Fruit fly (Drosophila melanogaster) whole organism, embryonic: ENCODE results near the gene CG6966.
A peak's percentile ranks its signal among the peaks of the same experiment; 100 is the strongest.

Experiments used
- Atf6 ChIP-seq: fragments of 200-800 bp; sonication (Bioruptor generic); IDR thresholded peaks from 2 replicates; pipeline ENCODE4 v1.3.6; 2022; ENCODE audit warnings: missing biosample characterization, missing genetic modification characterization
- CG10321 ChIP-seq: fragments of 200-800 bp; sonication (Bioruptor generic); IDR thresholded peaks from 2 replicates; pipeline ENCODE4 v1.3.6; 2022; ENCODE audit warnings: missing biosample characterization, missing genetic modification characterization
- CG10462 ChIP-seq: fragments of 200-800 bp; sonication (Bioruptor generic); optimal IDR thresholded peaks from 2 replicates; lab custom pipeline; 2016; ENCODE audit warnings: missing biosample characterization, missing genetic modification characterization
- CG13775 ChIP-seq: fragments of 200-800 bp; sonication (Bioruptor generic); optimal IDR thresholded peaks from 3 replicates; lab custom pipeline; 2017; ENCODE audit warnings: missing biosample characterization, mild to moderate bottlenecking, missing genetic modification characterization
- CG14441 ChIP-seq: fragments of 200-800 bp; sonication (Bioruptor generic); IDR thresholded peaks from 2 replicates; pipeline ENCODE4 v1.3.6; 2022; ENCODE audit warnings: missing biosample characterization, missing genetic modification characterization
- CG1602 ChIP-seq: fragments of 200-800 bp; sonication (Bioruptor generic); optimal IDR thresholded peaks from 3 replicates; lab custom pipeline; 2016; ENCODE audit warnings: missing biosample characterization, missing genetic modification characterization
- CG1603 ChIP-seq: fragments of 200-800 bp; sonication (Bioruptor generic); optimal IDR thresholded peaks from 2 replicates; lab custom pipeline; 2019; ENCODE audit warnings: missing biosample characterization, mild to moderate bottlenecking, missing genetic modification characterization, moderate library complexity
- CG16779 ChIP-seq: fragments of 200-800 bp; sonication (Bioruptor generic); IDR thresholded peaks from 2 replicates; pipeline ENCODE4 v1.3.6; 2022; ENCODE audit warnings: missing biosample characterization, missing genetic modification characterization
- CG16863 ChIP-seq: fragments of 200-800 bp; sonication (Bioruptor generic); optimal IDR thresholded peaks from 3 replicates; lab custom pipeline; 2016; ENCODE audit warnings: missing biosample characterization, missing genetic modification characterization
- CG2678 ChIP-seq: fragments of 200-800 bp; sonication (Bioruptor generic); optimal IDR thresholded peaks from 3 replicates; lab custom pipeline; 2019; ENCODE audit warnings: missing biosample characterization, mild to moderate bottlenecking, missing genetic modification characterization, moderate library complexity
- CG30020 ChIP-seq: fragments of 200-800 bp; optimal IDR thresholded peaks from 2 replicates; lab custom pipeline; 2019; ENCODE audit warnings: missing biosample characterization, mild to moderate bottlenecking, missing genetic modification characterization, moderate library complexity
- CG31224 ChIP-seq: fragments of 200-800 bp; sonication (Bioruptor generic); IDR thresholded peaks from 2 replicates; pipeline ENCODE4 v1.3.6; 2022; ENCODE audit warnings: missing biosample characterization, missing genetic modification characterization
- CG33557 ChIP-seq: fragments of 200-800 bp; sonication (Bioruptor generic); optimal IDR thresholded peaks from 2 replicates; lab custom pipeline; 2019; ENCODE audit warnings: missing biosample characterization, mild to moderate bottlenecking, missing genetic modification characterization, moderate library complexity
- CG4328 ChIP-seq: fragments of 200-800 bp; sonication (Bioruptor generic); optimal IDR thresholded peaks from 3 replicates; lab custom pipeline; 2017; ENCODE audit warnings: missing biosample characterization, missing genetic modification reagents, missing genetic modification characterization
- CG43689 ChIP-seq: fragments of 200-800 bp; sonication (Bioruptor generic); IDR thresholded peaks from 2 replicates; pipeline ENCODE4 v1.3.6; 2022; ENCODE audit warnings: missing biosample characterization, missing genetic modification characterization
- CG7745 ChIP-seq: fragments of 200-800 bp; sonication (Bioruptor generic); optimal IDR thresholded peaks from 2 replicates; lab custom pipeline; 2018; ENCODE audit warnings: missing biosample characterization, mild to moderate bottlenecking, missing genetic modification characterization, moderate library complexity
- CG7839 ChIP-seq: fragments of 200-800 bp; sonication (Bioruptor generic); optimal IDR thresholded peaks from 3 replicates; lab custom pipeline; 2018; ENCODE audit warnings: missing biosample characterization, mild to moderate bottlenecking, missing genetic modification characterization, moderate library complexity
- CG8359 ChIP-seq: fragments of 200-800 bp; sonication (Bioruptor generic); optimal IDR thresholded peaks from 2 replicates; lab custom pipeline; 2017; ENCODE audit warnings: missing biosample characterization, mild to moderate bottlenecking, missing genetic modification characterization, borderline replicate concordance
- CG9817 ChIP-seq: fragments of 200-800 bp; sonication (Bioruptor generic); optimal IDR thresholded peaks from 2 replicates; lab custom pipeline; 2018; ENCODE audit warnings: missing biosample characterization, mild to moderate bottlenecking, missing genetic modification characterization, moderate library complexity
- Camta ChIP-seq: fragments of 200-800 bp; sonication (Bioruptor generic); optimal IDR thresholded peaks from 2 replicates; lab custom pipeline; 2016; ENCODE audit warnings: missing biosample characterization, missing genetic modification characterization
- CoRest ChIP-seq: fragments of 200-800 bp; sonication (Bioruptor generic); optimal IDR thresholded peaks from 3 replicates; lab custom pipeline; 2018; ENCODE audit warnings: missing biosample characterization, mild to moderate bottlenecking, missing genetic modification characterization, moderate library complexity
- D ChIP-seq, 2 experiments: fragments of 200-800 bp in 1 of 2; fragments of >200 bp in 1 of 2; sonication (Bioruptor generic) in 1 of 2; optimal IDR thresholded peaks; 2 replicates in 1 of 2; 3 replicates in 1 of 2; lab custom pipeline; 2017; ENCODE audit warnings: mild to moderate bottlenecking in 1 of 2, missing biosample characterization in 1 of 2, missing genetic modification characterization in 1 of 2, missing genetic modification reagents in 1 of 2
- Ets65A ChIP-seq: fragments of 200-800 bp; sonication (Bioruptor generic); peaks from one replicate; lab custom pipeline; 2016; ENCODE audit warnings: missing biosample characterization, missing genetic modification characterization
- Gug ChIP-seq: fragments of 200-800 bp; sonication (Bioruptor generic); IDR thresholded peaks from 4 replicates; pipeline ENCODE4 v1.3.6; 2022; ENCODE audit warnings: missing biosample characterization, missing genetic modification characterization
- Hey ChIP-seq: fragments of 200-800 bp; sonication (Bioruptor generic); optimal IDR thresholded peaks from 3 replicates; lab custom pipeline; 2018; ENCODE audit warnings: missing biosample characterization, mild to moderate bottlenecking, missing genetic modification characterization
- Neu2 ChIP-seq: fragments of 200-800 bp; sonication (Bioruptor generic); optimal IDR thresholded peaks from 3 replicates; lab custom pipeline; 2016; ENCODE audit warnings: missing biosample characterization, missing genetic modification characterization, borderline replicate concordance
- Ptx1 ChIP-seq: fragments of 200-800 bp; sonication (Bioruptor generic); IDR thresholded peaks from 2 replicates; pipeline ENCODE4 v1.3.6; 2022; ENCODE audit warnings: missing biosample characterization, missing genetic modification characterization
- Ssrp ChIP-seq: fragments of 200-800 bp; sonication (Bioruptor generic); optimal IDR thresholded peaks from 2 replicates; lab custom pipeline; 2018; ENCODE audit warnings: missing biosample characterization, mild to moderate bottlenecking, missing genetic modification characterization, moderate library complexity
- al ChIP-seq: fragments of 200-800 bp; sonication (Bioruptor generic); IDR thresholded peaks from 2 replicates; pipeline ENCODE4 v1.3.6; 2022; ENCODE audit warnings: missing biosample characterization, missing genetic modification characterization
- ash1 ChIP-seq: fragments of 200-800 bp; sonication (Bioruptor generic); optimal IDR thresholded peaks from 2 replicates; lab custom pipeline; 2018; ENCODE audit warnings: missing biosample characterization, mild to moderate bottlenecking, missing genetic modification characterization
- az2 ChIP-seq: fragments of 200-800 bp; sonication (Bioruptor generic); optimal IDR thresholded peaks from 3 replicates; lab custom pipeline; 2016; ENCODE audit warnings: missing biosample characterization, missing genetic modification characterization
- cad ChIP-seq: fragments of >200 bp; optimal IDR thresholded peaks from 2 replicates; lab custom pipeline; 2017; ENCODE audit warnings: missing biosample characterization, missing genetic modification characterization
- croc ChIP-seq: fragments of 200-800 bp; sonication (Bioruptor generic); conservative IDR thresholded peaks from 3 replicates; pipeline ENCODE4 v1.3.6; 2022; ENCODE audit warnings: missing biosample characterization, missing genetic modification characterization
- danr ChIP-seq: fragments of 200-800 bp; sonication (Bioruptor generic); IDR thresholded peaks from 2 replicates; pipeline ENCODE4 v1.3.6; 2022; ENCODE audit warnings: missing biosample characterization, missing genetic modification characterization
- disco-r ChIP-seq: fragments of 200-800 bp; sonication (Bioruptor generic); optimal IDR thresholded peaks from 2 replicates; lab custom pipeline; 2016; ENCODE audit warnings: missing biosample characterization, missing genetic modification characterization
- esg ChIP-seq: fragments of 200-800 bp; sonication (Bioruptor generic); conservative IDR thresholded peaks from 2 replicates; pipeline ENCODE4 v1.3.6; 2022; ENCODE audit warnings: missing biosample characterization, missing genetic modification characterization
- gfzf ChIP-seq: fragments of 200-800 bp; sonication (Bioruptor generic); optimal IDR thresholded peaks from 2 replicates; lab custom pipeline; 2016; ENCODE audit warnings: missing biosample characterization, mild to moderate bottlenecking, missing genetic modification characterization, moderate library complexity
- gt ChIP-seq: fragments of 200-800 bp; sonication (Bioruptor generic); IDR thresholded peaks from 2 replicates; pipeline ENCODE4 v1.3.6; 2022; ENCODE audit warnings: missing biosample characterization, missing genetic modification characterization
- pita ChIP-seq: fragments of 200-800 bp; sonication (Bioruptor generic); optimal IDR thresholded peaks from 2 replicates; lab custom pipeline; 2017; ENCODE audit warnings: missing biosample characterization, mild to moderate bottlenecking, missing genetic modification characterization
- pnt ChIP-seq: fragments of 200-800 bp; sonication (Bioruptor generic); optimal IDR thresholded peaks from 3 replicates; lab custom pipeline; 2016; ENCODE audit warnings: missing biosample characterization, missing genetic modification characterization
- seq ChIP-seq: fragments of 200-800 bp; sonication (Bioruptor generic); IDR thresholded peaks from 2 replicates; pipeline ENCODE4 v1.3.6; 2022; ENCODE audit warnings: missing biosample characterization, missing genetic modification characterization
- stwl ChIP-seq: fragments of 200-800 bp; sonication (Bioruptor generic); optimal IDR thresholded peaks from 3 replicates; lab custom pipeline; 2018; ENCODE audit warnings: missing biosample characterization, mild to moderate bottlenecking, missing genetic modification characterization, moderate library complexity
- tll ChIP-seq, 2 experiments: fragments of 200-800 bp in 1 of 2; fragments of >200 bp in 1 of 2; sonication (Bioruptor generic) in 1 of 2; optimal IDR thresholded peaks; 2 replicates each; lab custom pipeline; 2017 to 2019; ENCODE audit warnings: missing biosample characterization in 2 of 2, missing genetic modification characterization in 2 of 2, mild to moderate bottlenecking in 1 of 2, moderate library complexity in 1 of 2
- tna ChIP-seq: fragments of 200-800 bp; sonication (Bioruptor generic); IDR thresholded peaks from 2 replicates; pipeline ENCODE4 v1.3.6; 2022; ENCODE audit warnings: missing biosample characterization, missing genetic modification characterization; ENCODE audit not compliant: partially characterized antibody
- trem ChIP-seq: fragments of 200-800 bp; optimal IDR thresholded peaks from 3 replicates; lab custom pipeline; 2019; ENCODE audit warnings: missing biosample characterization, mild to moderate bottlenecking, missing genetic modification characterization, moderate library complexity
- wdn ChIP-seq: fragments of 200-800 bp; sonication (Bioruptor generic); IDR thresholded peaks from 2 replicates; pipeline ENCODE4 v1.3.6; 2022; ENCODE audit warnings: missing biosample characterization, missing genetic modification characterization
- yki ChIP-seq: fragments of >200 bp; optimal IDR thresholded peaks from 3 replicates; lab custom pipeline; 2018
- z ChIP-seq: fragments of 200-800 bp; sonication (Bioruptor generic); IDR thresholded peaks from 3 replicates; pipeline ENCODE4 v1.3.6; 2022; ENCODE audit warnings: missing biosample characterization, missing genetic modification characterization
- zen ChIP-seq: fragments of 200-800 bp; sonication (Bioruptor generic); optimal IDR thresholded peaks from 3 replicates; lab custom pipeline; 2018; ENCODE audit warnings: missing biosample characterization, mild to moderate bottlenecking, missing genetic modification characterization, moderate library complexity
- zfh2 ChIP-seq: fragments of 200-800 bp; sonication (Bioruptor generic); optimal IDR thresholded peaks from 2 replicates; lab custom pipeline; 2016; ENCODE audit warnings: missing biosample characterization, missing genetic modification characterization

The CG6966 gene

DNA sequence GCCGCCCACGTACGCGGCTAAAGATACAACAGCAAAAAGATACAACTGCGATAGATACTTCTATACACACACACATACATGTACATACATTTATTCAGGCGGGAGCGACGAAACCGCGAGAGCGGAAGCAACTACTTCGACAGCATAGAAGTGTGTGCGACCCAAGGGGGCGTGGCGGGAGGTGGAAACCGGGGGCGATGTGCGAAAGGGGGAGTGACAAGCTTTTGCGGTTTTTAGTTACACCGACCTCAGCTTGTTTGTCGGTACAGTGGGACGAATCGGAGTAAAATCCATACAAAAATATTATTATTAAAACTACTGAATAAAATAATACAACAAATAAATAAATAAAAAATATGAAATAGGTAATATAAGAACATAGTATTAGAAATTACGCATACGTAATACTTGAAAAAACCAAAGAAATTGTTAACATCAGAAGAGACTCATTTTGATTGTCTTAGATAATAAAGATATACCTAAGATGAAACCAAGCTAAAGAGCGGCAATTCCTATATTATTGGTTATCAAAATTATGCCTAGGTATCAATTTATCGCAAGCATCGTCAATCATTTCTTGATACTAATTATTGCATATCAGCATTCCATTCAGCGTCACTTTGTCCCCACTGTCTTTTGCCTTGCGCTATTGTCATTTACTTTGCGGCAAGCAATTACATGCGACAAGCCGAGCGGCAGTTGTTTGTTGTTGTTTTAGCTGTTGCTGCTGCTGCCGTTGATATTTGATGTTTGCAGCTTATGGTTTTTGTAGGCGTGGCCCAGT, 33.4 kb upstream of the CG6966 start (continued):
- TF ChIP-seq Ssrp: peak; percentile 18
- TF ChIP-seq gt (GFP tag; lab: Robert Waterston, UW): no peak
- no peak for TF ChIP-seq CG16863 (GFP tag; lab: Kevin White, UChicago)
- TF ChIP-seq seq (GFP tag; lab: Robert Waterston, UW): no peak
- TF ChIP-seq pnt (GFP tag; lab: Kevin White, UChicago): no peak
- TF ChIP-seq ash1 (GFP tag; lab: Kevin White, UChicago): no peak
- no peak for TF ChIP-seq croc (GFP tag; lab: Robert Waterston, UW)
- TF ChIP-seq CG7839: peak; percentile 62
- no peak for TF ChIP-seq CG10462 (GFP tag; lab: Kevin White, UChicago)
- TF ChIP-seq Camta (GFP tag; lab: Kevin White, UChicago): no peak
- TF ChIP-seq Hey (tag; lab: Kevin White, UChicago): no peak
- TF ChIP-seq zen: no peak
- no peak for TF ChIP-seq Atf6 (GFP tag; lab: Robert Waterston, UW)
- peak; percentile 51 for TF ChIP-seq Ptx1 (GFP tag; lab: Robert Waterston, UW)
- no peak for TF ChIP-seq CG10321 (GFP tag; lab: Robert Waterston, UW)
- TF ChIP-seq trem: no peak
- peak; percentile 75 for TF ChIP-seq CG2678 (tag; lab: Kevin White, UChicago)
- TF ChIP-seq zfh2 (GFP tag; lab: Kevin White, UChicago): no peak
- TF ChIP-seq CG9817 (tag; lab: Kevin White, UChicago): peak; percentile 18
- TF ChIP-seq z: no peak
- TF ChIP-seq CG8359 (GFP tag; lab: Kevin White, UChicago): no peak
- TF ChIP-seq danr (GFP tag; lab: Robert Waterston, UW): no peak
- no peak for TF ChIP-seq yki (lab: Kevin White, UChicago)
- TF ChIP-seq tll (GFP tag; optimal IDR thresholded peaks at IDR 0.05; lab: Kevin White, UChicago): no peak
- peak; percentile 67 for TF ChIP-seq CoRest (tag; lab: Kevin White, UChicago)
- no peak for TF ChIP-seq cad (GFP tag; lab: Kevin White, UChicago)
- no peak for TF ChIP-seq wdn (GFP tag; lab: Robert Waterston, UW)
- no peak for TF ChIP-seq al (GFP tag; lab: Robert Waterston, UW)
- peak; percentile 12; the same call in 1 of the 2 replicates for TF ChIP-seq esg (GFP tag; lab: Robert Waterston, UW)
- TF ChIP-seq CG33557 (GFP tag; lab: Kevin White, UChicago): no peak
- peak; percentile 32; the same call in 1 of the 2 replicates for TF ChIP-seq CG14441 (GFP tag; lab: Robert Waterston, UW)
- TF ChIP-seq stwl: no peak
- no peak for TF ChIP-seq CG4328 (GFP tag; lab: Kevin White, UChicago)
- no peak for TF ChIP-seq CG43689 (GFP tag; lab: Robert Waterston, UW)
- TF ChIP-seq CG16779 (GFP tag; lab: Robert Waterston, UW): no peak
- TF ChIP-seq CG30020 (tag; lab: Kevin White, UChicago): no peak
- TF ChIP-seq disco-r (GFP tag; lab: Kevin White, UChicago): no peak
- no peak for TF ChIP-seq CG1602 (GFP tag; lab: Kevin White, UChicago)
- TF ChIP-seq Neu2 (GFP tag; lab: Kevin White, UChicago): no peak
- no peak for TF ChIP-seq Ets65A (GFP tag; lab: Kevin White, UChicago)
- TF ChIP-seq tna (GFP tag; lab: Robert Waterston, UW): no peak
- no peak for TF ChIP-seq pita (GFP tag; lab: Kevin White, UChicago)
- TF ChIP-seq az2: no peak
- no peak for TF ChIP-seq CG7745 (tag; lab: Kevin White, UChicago)
- TF ChIP-seq gfzf (GFP tag; lab: Kevin White, UChicago): no peak
- no peak for TF ChIP-seq D (optimal IDR thresholded peaks at IDR 0.05; lab: Kevin White, UChicago)
- TF ChIP-seq D (GFP tag; optimal IDR thresholded peaks at IDR 0.05; lab: Kevin White, UChicago): peak; percentile 35
- 0 out of 2 replicates have a peak, but pooled peaks have one; percentile 5 for TF ChIP-seq CG31224
- TF ChIP-seq CG1603 (tag; lab: Kevin White, UChicago): peak; percentile 18
- no peak for TF ChIP-seq Gug
- peak; percentile 30 for TF ChIP-seq CG13775 (GFP tag; lab: Kevin White, UChicago)
